Worm (Caenorhabditis elegans) whole organism, L4/young adult: ENCODE data around the gene C07A12.7.

Experiments used
- W03F9.2 ChIP-seq: fragments of 150-350 bp; optimal IDR thresholded peaks from 2 replicates; lab custom pipeline; 2014; ENCODE audit warnings: missing biosample characterization, missing genetic modification characterization
- dao-5 ChIP-seq: sonication (generic microtip); optimal IDR thresholded peaks from 2 replicates; lab custom pipeline; 2016; ENCODE audit warnings: missing genotype, missing genetic modification characterization, moderate library complexity, missing compliant biosample characterization
- him-1 ChIP-seq: sonication (generic microtip); optimal IDR thresholded peaks from 2 replicates; lab custom pipeline; 2016; ENCODE audit warnings: missing genotype, missing genetic modification reagents, missing genetic modification characterization, missing compliant biosample characterization

The C07A12.7 gene

ce11 chrX:4488807-4489336 is 33.1 kb downstream of the C07A12.7 start, which contains the start of gene ncr-1:
Gene ncr-1, minus strand, starts transcription at chrX:4488857.
- TF ChIP-seq W03F9.2 (no peak), dao-5 (tag; lab: Kevin White, UChicago) (no peak), him-1 (tag; lab: Kevin White, UChicago) (no peak)

- no peak for TF ChIP-seq him-1 (tag; lab: Kevin White, UChicago)
- no peak for TF ChIP-seq dao-5 (tag; lab: Kevin White, UChicago)
- TF ChIP-seq W03F9.2: no peak
Observed at ce11 chrX:4484072-4484471, 37.9 kb downstream of the C07A12.7 start.

ce11 chrX:4480800-4481199 is 41.1 kb downstream of the C07A12.7 start:
- TF ChIP-seq W03F9.2 (no peak), dao-5 (tag; lab: Kevin White, UChicago) (no peak), him-1 (tag; lab: Kevin White, UChicago) (no peak)

- TF ChIP-seq dao-5 (tag; lab: Kevin White, UChicago) (no peak), W03F9.2 (no peak), him-1 (tag; lab: Kevin White, UChicago) (no peak)
Observed at ce11 chrX:4479960-4480359, 42.0 kb downstream of the C07A12.7 start.

ce11 chrX:4478503-4478902 is 43.4 kb downstream of the C07A12.7 start:
- TF ChIP-seq dao-5 (tag; lab: Kevin White, UChicago): no peak
- no peak for TF ChIP-seq W03F9.2
- no peak for TF ChIP-seq him-1 (tag; lab: Kevin White, UChicago)

ce11 chrX:4469297-4469816 is 52.6 kb downstream of the C07A12.7 start, which contains the start of gene asb-2:
Gene asb-2, plus strand, starts transcription at chrX:4469766.
- no peak for TF ChIP-seq dao-5 (tag; lab: Kevin White, UChicago)
- peak; percentile 82 for TF ChIP-seq W03F9.2
- TF ChIP-seq him-1 (tag; lab: Kevin White, UChicago): peak; percentile 39
